Fruit fly (Drosophila melanogaster): ENCODE results near the gene CG5149.
A peak's percentile ranks its signal among the peaks of the same experiment; 100 is the strongest.

The CG5149 gene

dm6 chr2L:7436492-7437324 is 48.7 kb upstream of the CG5149 start (continued):
- peak; percentile 36 for TF ChIP-seq CG30431 (GFP tag; optimal IDR thresholded peaks at IDR 0.05)
- TF ChIP-seq trem (tag; optimal IDR thresholded peaks at IDR 0.05), result no peak
- peak; percentile 39 for TF ChIP-seq CG11723 (GFP tag; optimal IDR thresholded peaks at IDR 0.05)
- no peak for TF ChIP-seq stwl (tag; optimal IDR thresholded peaks at IDR 0.05)
- no peak for TF ChIP-seq CG12299 (tag; optimal IDR thresholded peaks at IDR 0.05)
- TF ChIP-seq ems (GFP tag; optimal IDR thresholded peaks at IDR 0.05), result peak; percentile 51
- TF ChIP-seq Dip2 (GFP tag; IDR thresholded peaks at IDR 0.05), result no peak
- TF ChIP-seq CG13287 (GFP tag; IDR thresholded peaks at IDR 0.05; ENCODE audit: partially characterized antibody), result no peak
- no peak for TF ChIP-seq HLH4C (GFP tag; IDR thresholded peaks at IDR 0.05; ENCODE audit: partially characterized antibody)
- peak; percentile 44; the same call in 1 of the 2 replicates for TF ChIP-seq E2f2 (GFP tag; IDR thresholded peaks at IDR 0.05)
- no peak for TF ChIP-seq inv (GFP tag; IDR thresholded peaks at IDR 0.05; ENCODE audit: partially characterized antibody)
- peak; percentile 85 for TF ChIP-seq Fer3 (tag; optimal IDR thresholded peaks at IDR 0.05)
- TF ChIP-seq Awh (GFP tag; IDR thresholded peaks at IDR 0.05), result peak; percentile 92
- peak; percentile 77 for TF ChIP-seq Meics (GFP tag; optimal IDR thresholded peaks at IDR 0.05)
- TF ChIP-seq vvl (GFP tag; IDR thresholded peaks at IDR 0.05), result peak; percentile 36
- TF ChIP-seq HmgZ (tag; optimal IDR thresholded peaks at IDR 0.05), result peak; percentile 88
- TF ChIP-seq Sox100B (GFP tag; optimal IDR thresholded peaks at IDR 0.05), result peak; percentile 53
- peak; percentile 9 for TF ChIP-seq Hand (GFP tag; optimal IDR thresholded peaks at IDR 0.05)
- peak; percentile 78 for TF ChIP-seq her (GFP tag; optimal IDR thresholded peaks at IDR 0.05)
- TF ChIP-seq Usf (GFP tag; optimal IDR thresholded peaks at IDR 0.05), result no peak
- peak; percentile 41 for TF ChIP-seq CG7928 (GFP tag; optimal IDR thresholded peaks at IDR 0.05)
- peak; percentile 36 for TF ChIP-seq CG1602 (GFP tag; optimal IDR thresholded peaks at IDR 0.05)
- TF ChIP-seq insv (GFP tag; optimal IDR thresholded peaks at IDR 0.05), result peak in 1 of 2 experiments; percentile 49
- TF ChIP-seq CG3838 (GFP tag; optimal IDR thresholded peaks at IDR 0.05), result peak; percentile 74
- peak; percentile 46; the same call in 2 of the 3 replicates for TF ChIP-seq CG2199 (GFP tag; IDR thresholded peaks at IDR 0.05)
- peak; percentile 84 for TF ChIP-seq bab2 (GFP tag; optimal IDR thresholded peaks at IDR 0.05)
- peak; percentile 67 for TF ChIP-seq CG3163 (GFP tag; optimal IDR thresholded peaks at IDR 0.05)
- peak; percentile 44 for TF ChIP-seq pb (GFP tag; optimal IDR thresholded peaks at IDR 0.05)
- peak; percentile 44 for TF ChIP-seq nerfin-1 (tag; optimal IDR thresholded peaks at IDR 0.05)
- peak; percentile 65 for TF ChIP-seq CG4707 (GFP tag; optimal IDR thresholded peaks at IDR 0.05)
- TF ChIP-seq CG14014 (GFP tag; IDR thresholded peaks at IDR 0.05), result peak; percentile 91; the same call in 1 of the 2 replicates
- TF ChIP-seq Myb (GFP tag; optimal IDR thresholded peaks at IDR 0.05), result peak; percentile 69
- TF ChIP-seq CG9797 (GFP tag; optimal IDR thresholded peaks at IDR 0.05), result no peak
- peak; percentile 66; the same call in 1 of the 3 replicates for TF ChIP-seq CG3726 (GFP tag; IDR thresholded peaks at IDR 0.05)
- peak; percentile 71 for TF ChIP-seq Sox102F (GFP tag; optimal IDR thresholded peaks at IDR 0.05)
- TF ChIP-seq CG17829 (tag; optimal IDR thresholded peaks at IDR 0.05), result no peak
- peak; percentile 70 for TF ChIP-seq CG11398 (GFP tag; optimal IDR thresholded peaks at IDR 0.05)
- peak; percentile 34; the same call in 1 of the 2 replicates for TF ChIP-seq aop (GFP tag; IDR thresholded peaks at IDR 0.05)
- peak; percentile 75 for TF ChIP-seq pho (GFP tag; optimal IDR thresholded peaks at IDR 0.05)
- peak; percentile 57 for TF ChIP-seq trh (GFP tag; optimal IDR thresholded peaks at IDR 0.05)
- TF ChIP-seq luna (GFP tag; optimal IDR thresholded peaks at IDR 0.05), result peak; percentile 34
- TF ChIP-seq btn (GFP tag; optimal IDR thresholded peaks at IDR 0.05), result peak; percentile 48
- peak; percentile 56 for TF ChIP-seq sd (tag; optimal IDR thresholded peaks at IDR 0.05)
- TF ChIP-seq onecut (GFP tag; IDR thresholded peaks at IDR 0.05), result peak; percentile 55
- TF ChIP-seq pzg (GFP tag; optimal IDR thresholded peaks at IDR 0.05), result peak; percentile 30
- TF ChIP-seq ara (GFP tag; IDR thresholded peaks at IDR 0.05), result peak; percentile 50; the same call in 1 of the 2 replicates
- peak; percentile 54 for TF ChIP-seq CG6854 (GFP tag; optimal IDR thresholded peaks at IDR 0.05)
- peak; percentile 39 for TF ChIP-seq Adf1 (GFP tag; IDR thresholded peaks at IDR 0.05)
- peak; percentile 43 for TF ChIP-seq Sry-δ (GFP tag; optimal IDR thresholded peaks at IDR 0.05)

Measured in whole organism, embryonic.